Fruit fly (Drosophila melanogaster): ENCODE measurements around the gene Rheb.
A peak's percentile ranks its signal among the peaks of the same experiment; 100 is the strongest.

The Rheb gene

DNA sequence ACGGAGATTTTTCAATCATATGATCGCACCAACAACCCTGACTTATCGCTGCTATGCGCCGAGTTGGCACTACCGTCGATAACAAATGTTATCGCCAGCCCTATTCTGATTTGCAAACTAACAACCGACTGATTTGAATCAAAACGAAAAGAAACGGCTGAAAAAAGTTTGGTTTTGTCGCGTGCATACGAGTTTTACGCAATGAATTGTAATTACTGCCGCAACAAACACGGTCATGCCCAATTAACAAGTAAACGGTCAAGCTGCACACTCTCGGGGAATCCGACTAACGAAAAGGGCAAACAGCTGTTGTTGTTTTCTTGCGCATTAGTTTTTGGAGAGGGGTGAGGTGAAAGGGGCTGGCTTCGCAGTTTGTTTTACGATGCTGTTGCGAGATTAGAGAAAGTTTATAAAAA, 3.9 kb upstream of the Rheb start, which contains the start of the genes CG14671 and CG12746 (continued):
- TF ChIP-seq kni (GFP tag; optimal IDR thresholded peaks at IDR 0.05), result peak; percentile 21
- no peak for TF ChIP-seq lab (GFP tag; optimal IDR thresholded peaks at IDR 0.05)
- no peak for TF ChIP-seq sisA (GFP tag; IDR thresholded peaks at IDR 0.05)
- TF ChIP-seq Elba2 (GFP tag; optimal IDR thresholded peaks at IDR 0.05), result peak; percentile 7
- TF ChIP-seq toy (GFP tag; IDR thresholded peaks at IDR 0.05), result no peak
- peak; percentile 94 for TF ChIP-seq crol (GFP tag; IDR thresholded peaks at IDR 0.05)
- peak; percentile 79 for TF ChIP-seq sens (GFP tag)
- TF ChIP-seq Ravus (GFP tag; IDR thresholded peaks at IDR 0.05), result no peak
- TF ChIP-seq ap (GFP tag; IDR thresholded peaks at IDR 0.05), result no peak
- no peak for TF ChIP-seq Hmx (GFP tag; optimal IDR thresholded peaks at IDR 0.05)
- TF ChIP-seq Sry-β (GFP tag; optimal IDR thresholded peaks at IDR 0.05), result peak; percentile 88
- peak; percentile 23 for TF ChIP-seq exex (tag; optimal IDR thresholded peaks at IDR 0.05)
- peak; percentile 81 for TF ChIP-seq Dref (GFP tag; IDR thresholded peaks at IDR 0.05)
- peak; percentile 39 for TF ChIP-seq kah (GFP tag; optimal IDR thresholded peaks at IDR 0.05)
- TF ChIP-seq CG12391 (tag; optimal IDR thresholded peaks at IDR 0.05), result no peak
- peak; percentile 38 for TF ChIP-seq CG1603 (tag; optimal IDR thresholded peaks at IDR 0.05)
- no peak for TF ChIP-seq CG6854 (GFP tag; optimal IDR thresholded peaks at IDR 0.05)
- TF ChIP-seq Nf-YA (GFP tag; IDR thresholded peaks at IDR 0.05), result no peak
- peak; percentile 48 for TF ChIP-seq CG4360 (GFP tag; IDR thresholded peaks at IDR 0.05)
- peak; percentile 15 for TF ChIP-seq CG12659 (GFP tag; optimal IDR thresholded peaks at IDR 0.05)
- no peak for TF ChIP-seq seq (GFP tag; IDR thresholded peaks at IDR 0.05)
- TF ChIP-seq CG2116 (GFP tag; optimal IDR thresholded peaks at IDR 0.05), result peak; percentile 78
- TF ChIP-seq ewg (GFP tag; optimal IDR thresholded peaks at IDR 0.05), result peak; percentile 46
- TF ChIP-seq CG11560 (tag; IDR thresholded peaks at IDR 0.05), result no peak
- TF ChIP-seq ken (GFP tag; IDR thresholded peaks at IDR 0.05), result no peak
- no peak for TF ChIP-seq chn (GFP tag; optimal IDR thresholded peaks at IDR 0.05)
- TF ChIP-seq MESR4 (GFP tag; optimal IDR thresholded peaks at IDR 0.05), result peak; percentile 50
- no peak for TF ChIP-seq HLH3B (GFP tag; IDR thresholded peaks at IDR 0.05)
- TF ChIP-seq CG15011 (GFP tag; optimal IDR thresholded peaks at IDR 0.05), result no peak
- no peak for TF ChIP-seq lbe (GFP tag; optimal IDR thresholded peaks at IDR 0.05)
- peak; percentile 71 for TF ChIP-seq E2f2 (GFP tag; IDR thresholded peaks at IDR 0.05)
- no peak for TF ChIP-seq CG2678 (tag; optimal IDR thresholded peaks at IDR 0.05)
- peak; percentile 58 for TF ChIP-seq Deaf1 (tag; optimal IDR thresholded peaks at IDR 0.05)
- 0 out of 2 replicates have a peak, but pooled peaks have one; percentile 19 for TF ChIP-seq ato (GFP tag; IDR thresholded peaks at IDR 0.05; ENCODE audit: partially characterized antibody)
- no peak for TF ChIP-seq al (GFP tag; IDR thresholded peaks at IDR 0.05)
- TF ChIP-seq nerfin-2 (GFP tag; IDR thresholded peaks at IDR 0.05; ENCODE audit: partially characterized antibody), result peak; percentile 36; the same call in 1 of the 2 replicates
- no peak for TF ChIP-seq Xrp1 (GFP tag; IDR thresholded peaks at IDR 0.05)
- no peak for TF ChIP-seq Adf1 (GFP tag; IDR thresholded peaks at IDR 0.05)
- no peak for TF ChIP-seq CG7271 (tag; optimal IDR thresholded peaks at IDR 0.05)
- no peak for TF ChIP-seq oc (tag; optimal IDR thresholded peaks at IDR 0.05)
- no peak for TF ChIP-seq NC2β (GFP tag; optimal IDR thresholded peaks at IDR 0.05)
- no peak for TF ChIP-seq zen (tag; optimal IDR thresholded peaks at IDR 0.05)
- TF ChIP-seq Mrtf (GFP tag; IDR thresholded peaks at IDR 0.05), result 0 out of 3 replicates have a peak, but pooled peaks have one; percentile 26
- TF ChIP-seq CG12299 (tag; optimal IDR thresholded peaks at IDR 0.05), result peak; percentile 22
- TF ChIP-seq zf30C (GFP tag; optimal IDR thresholded peaks at IDR 0.05), result no peak
- TF ChIP-seq tup (GFP tag; optimal IDR thresholded peaks at IDR 0.05), result no peak
- TF ChIP-seq CG8290 (GFP tag; optimal IDR thresholded peaks at IDR 0.05), result no peak
- TF ChIP-seq CG8290 (tag; optimal IDR thresholded peaks at IDR 0.05), result no peak
- peak; percentile 44 for TF ChIP-seq grn (GFP tag; optimal IDR thresholded peaks at IDR 0.05)
- peak; percentile 53 for TF ChIP-seq CG13287 (GFP tag; IDR thresholded peaks at IDR 0.05; ENCODE audit: partially characterized antibody)
- TF ChIP-seq CG1529 (GFP tag; optimal IDR thresholded peaks at IDR 0.05), result no peak
- TF ChIP-seq ci (GFP tag; IDR thresholded peaks at IDR 0.05), result peak; percentile 55; the same call in 1 of the 3 replicates
